Worm (Caenorhabditis elegans): ENCODE measurements around the gene adh-5.
"Not testable (repeated sequence)": the region's sequence is repeated elsewhere in the genome, so short reads cannot be mapped to it uniquely, and the experiment has no call there.

- TF ChIP-seq unc-62 (GFP tag; optimal IDR thresholded peaks at IDR 0.05); aptf-2 (GFP tag; conservative IDR thresholded peaks at IDR 0.05); nhr-90 (tag; optimal IDR thresholded peaks at IDR 0.05): not testable (repeated sequence)
Measured at ce11 chrV:890835-891234, 20.7 kb upstream of the adh-5 start, which contains the start of gene srlf-22.

Data from whole organism, young adult.